Fruit fly (Drosophila melanogaster) whole organism, wandering third instar larva: ENCODE results near the gene CG9628.

Experiments used
- OdsH ChIP-seq: fragments of 200-800 bp; sonication (Bioruptor generic); optimal IDR thresholded peaks from 2 replicates; lab custom pipeline; 2016; ENCODE audit warnings: missing biosample characterization, mild to moderate bottlenecking, missing genetic modification characterization
- Sp1 ChIP-seq: fragments of 200-800 bp; sonication (Bioruptor generic); optimal IDR thresholded peaks from 3 replicates; lab custom pipeline; 2019; ENCODE audit warnings: missing biosample characterization, mild to moderate bottlenecking, missing genetic modification characterization, moderate library complexity
- dl ChIP-seq, 2 experiments: fragments of 175-275, 200-275 bp in 1 of 2; fragments of 200-275 bp in 1 of 2; sonication (Bioruptor generic); optimal IDR thresholded peaks; lab custom pipeline; 2018; ENCODE audit warnings: mild to moderate bottlenecking in 2 of 2, missing biosample characterization in 2 of 2, missing genetic modification characterization in 2 of 2, moderate library complexity in 2 of 2; ENCODE audit not compliant: partially characterized antibody in 2 of 2, insufficient read depth in 1 of 2
- h ChIP-seq: fragments of 200-800 bp; sonication (Bioruptor generic); optimal IDR thresholded peaks from 3 replicates; lab custom pipeline; 2016; ENCODE audit warnings: missing biosample characterization, mild to moderate bottlenecking, missing genetic modification characterization
- pan ChIP-seq: fragments of >200 bp; optimal IDR thresholded peaks from 2 replicates; lab custom pipeline; 2017

- peak; percentile 14 for TF ChIP-seq h (GFP tag; lab: Kevin White, UChicago)
- no peak for TF ChIP-seq dl (GFP tag; optimal IDR thresholded peaks at IDR 0.05; lab: Kevin White, UChicago; ENCODE audit: insufficient read depth in 1 of 2, partially characterized antibody in 2 of 2)
- peak; percentile 27 for TF ChIP-seq OdsH (GFP tag; lab: Kevin White, UChicago)
- TF ChIP-seq pan, result no peak
- TF ChIP-seq Sp1, result peak; percentile 27
Measured at dm6 chr3L:14615187-14615586, 7.4 kb upstream of the CG9628 start.
